Fruit fly (Drosophila melanogaster): ENCODE data around the gene CG42709.
A peak's percentile ranks its signal among the peaks of the same experiment; 100 is the strongest.

The CG42709 gene

dm6 chr3L:12796077-12796641 lies 6.2 kb downstream of the CG42709 start (continued):
- TF ChIP-seq sens (GFP tag) = peak; percentile 74
- TF ChIP-seq Med (GFP tag) = peak; percentile 78
- no peak for TF ChIP-seq sr (GFP tag; IDR thresholded peaks at IDR 0.05)
- peak; percentile 25; the same call in 1 of the 2 replicates for TF ChIP-seq slbo (GFP tag; IDR thresholded peaks at IDR 0.05)
- TF ChIP-seq CG6175 (GFP tag; IDR thresholded peaks at IDR 0.05) = peak; percentile 70; the same call in 2 of the 3 replicates
- TF ChIP-seq CG14965 (GFP tag; optimal IDR thresholded peaks at IDR 0.05; ENCODE audit: borderline replicate concordance) = no peak
- TF ChIP-seq tap (tag; optimal IDR thresholded peaks at IDR 0.05) = no peak
- no peak for TF ChIP-seq Rx (GFP tag; IDR thresholded peaks at IDR 0.05)
- peak; percentile 45 for TF ChIP-seq CG12769 (tag; optimal IDR thresholded peaks at IDR 0.05)
- TF ChIP-seq dm (GFP tag; optimal IDR thresholded peaks at IDR 0.05) = no peak
- no peak for TF ChIP-seq Ada2b (GFP tag; IDR thresholded peaks at IDR 0.05)
- no peak for TF ChIP-seq CG31388 (GFP tag; optimal IDR thresholded peaks at IDR 0.05)
- no peak for TF ChIP-seq CG8944 (GFP tag; optimal IDR thresholded peaks at IDR 0.05)
- TF ChIP-seq Xbp1 (GFP tag; optimal IDR thresholded peaks at IDR 0.05) = no peak
- no peak for TF ChIP-seq CG32772 (GFP tag; IDR thresholded peaks at IDR 0.05)
- TF ChIP-seq CG42726 (GFP tag; IDR thresholded peaks at IDR 0.05; ENCODE audit: partially characterized antibody) = no peak
- TF ChIP-seq caup (GFP tag; optimal IDR thresholded peaks at IDR 0.05; ENCODE audit: severe bottlenecking) = no peak
- no peak for TF ChIP-seq H2.0 (GFP tag; IDR thresholded peaks at IDR 0.05)
- TF ChIP-seq HHEX (GFP tag; optimal IDR thresholded peaks at IDR 0.05) = no peak
- TF ChIP-seq odd (GFP tag; optimal IDR thresholded peaks at IDR 0.05) = no peak
- peak; percentile 13 for TF ChIP-seq CrebB (tag; optimal IDR thresholded peaks at IDR 0.05)
- peak; percentile 60 for TF ChIP-seq CG10543 (GFP tag; optimal IDR thresholded peaks at IDR 0.05)
- TF ChIP-seq Eip74EF (GFP tag; optimal IDR thresholded peaks at IDR 0.05) = no peak
- no peak for TF ChIP-seq dati (GFP tag; IDR thresholded peaks at IDR 0.05)
- peak; percentile 25 for TF ChIP-seq cwo (GFP tag; optimal IDR thresholded peaks at IDR 0.05)
- no peak for TF ChIP-seq sob (GFP tag; IDR thresholded peaks at IDR 0.05)
- TF ChIP-seq bsh (GFP tag; optimal IDR thresholded peaks at IDR 0.05) = no peak
- no peak for TF ChIP-seq lilli (GFP tag; optimal IDR thresholded peaks at IDR 0.05)
- TF ChIP-seq CG34376 (GFP tag; optimal IDR thresholded peaks at IDR 0.05) = peak; percentile 47
- no peak for TF ChIP-seq chm (GFP tag; IDR thresholded peaks at IDR 0.05)
- TF ChIP-seq bab2 (GFP tag; optimal IDR thresholded peaks at IDR 0.05) = no peak
- TF ChIP-seq CoRest (tag; optimal IDR thresholded peaks at IDR 0.05) = no peak
- no peak for TF ChIP-seq tna (GFP tag; IDR thresholded peaks at IDR 0.05; ENCODE audit: partially characterized antibody)
- no peak for TF ChIP-seq org-1 (GFP tag; optimal IDR thresholded peaks at IDR 0.05)
- 0 out of 2 replicates have a peak, but pooled peaks have one; percentile 8 for TF ChIP-seq CG14441 (GFP tag; IDR thresholded peaks at IDR 0.05)
- TF ChIP-seq gt (GFP tag; IDR thresholded peaks at IDR 0.05) = no peak
- TF ChIP-seq ATbp (GFP tag; optimal IDR thresholded peaks at IDR 0.05) = peak; percentile 14
- TF ChIP-seq pho (GFP tag; optimal IDR thresholded peaks at IDR 0.05) = no peak
- no peak for TF ChIP-seq Usf (GFP tag; optimal IDR thresholded peaks at IDR 0.05)
- TF ChIP-seq CG1024 (GFP tag; IDR thresholded peaks at IDR 0.05) = 0 out of 2 replicates have a peak, but pooled peaks have one; percentile 20
- no peak for TF ChIP-seq TFAM (GFP tag; optimal IDR thresholded peaks at IDR 0.05)
- TF ChIP-seq Sry-δ (GFP tag; optimal IDR thresholded peaks at IDR 0.05) = no peak
- no peak for TF ChIP-seq Atf-2 (GFP tag; optimal IDR thresholded peaks at IDR 0.05)
- peak; percentile 36; the same call in 1 of the 2 replicates for TF ChIP-seq NFAT (GFP tag; IDR thresholded peaks at IDR 0.05)
- TF ChIP-seq az2 (GFP tag; optimal IDR thresholded peaks at IDR 0.05) = no peak
- TF ChIP-seq CG15011 (GFP tag; optimal IDR thresholded peaks at IDR 0.05) = no peak
- no peak for TF ChIP-seq CG8290 (GFP tag; optimal IDR thresholded peaks at IDR 0.05)
- peak in 1 of 2 experiments; percentile 46 for TF ChIP-seq CG8290 (tag; optimal IDR thresholded peaks at IDR 0.05)
- peak; percentile 34; the same call in 1 of the 2 replicates for TF ChIP-seq rib (GFP tag; IDR thresholded peaks at IDR 0.05)
- no peak for TF ChIP-seq Myb (GFP tag; optimal IDR thresholded peaks at IDR 0.05)
- TF ChIP-seq Atf3 (GFP tag; optimal IDR thresholded peaks at IDR 0.05) = no peak
